Fruit fly (Drosophila melanogaster) whole organism: ENCODE results near the gene dmrt99B.

Experiments
- CG8478 ChIP-seq: fragments of >200 bp; optimal IDR thresholded peaks from 2 replicates; lab custom pipeline; 2018; ENCODE audit warnings: inconsistent platforms
- Dll ChIP-seq: fragments of >200 bp; optimal IDR thresholded peaks from 2 replicates; lab custom pipeline; 2017
- EcR ChIP-seq, 2 experiments: fragments of >200 bp; optimal IDR thresholded peaks; 2 replicates each; lab custom pipeline; 2017; ENCODE audit warnings: missing biosample characterization in 2 of 2, missing genetic modification characterization in 2 of 2, missing genetic modification reagents in 2 of 2
- pan ChIP-seq: fragments of >200 bp; optimal IDR thresholded peaks from 2 replicates; lab custom pipeline; 2017
- psq ChIP-seq: fragments of >200 bp; optimal IDR thresholded peaks from 2 replicates; lab custom pipeline; 2017
- usp ChIP-seq: fragments of >200 bp; optimal IDR thresholded peaks from 2 replicates; lab custom pipeline; 2017; ENCODE audit warnings: missing biosample characterization, missing genetic modification characterization, mixed read lengths

dm6 chr3R:29699220-29699619 is 6.8 kb downstream of the dmrt99B start:
- TF ChIP-seq pan (lab: Kevin White, UChicago), result no peak
- TF ChIP-seq CG8478 (lab: Kevin White, UChicago), result no peak
- no peak for TF ChIP-seq EcR (GFP tag; optimal IDR thresholded peaks at IDR 0.05; lab: Kevin White, UChicago)
- no peak for TF ChIP-seq psq
- TF ChIP-seq usp, result no peak
- no peak for TF ChIP-seq Dll (lab: Kevin White, UChicago)
